Worm (Caenorhabditis elegans) whole organism, young adult: ENCODE measurements around the gene F57G4.1.

ENCODE experiments used
- C06A6.2 ChIP-seq: fragments of 200-800 bp; sonication (Bioruptor generic); conservative IDR thresholded peaks from 2 replicates; pipeline ENCODE4 v1.3.6; 2022; ENCODE audit warnings: missing genetic modification characterization, missing compliant biosample characterization
- F10E7.11 ChIP-seq: sonication (generic microtip); optimal IDR thresholded peaks from 2 replicates; lab custom pipeline; 2017; ENCODE audit warnings: mild to moderate bottlenecking, missing genetic modification characterization, moderate library complexity, missing compliant biosample characterization
- F37B4.10 ChIP-seq: fragments of 200-800 bp; sonication (Bioruptor generic); IDR thresholded peaks from 2 replicates; pipeline ENCODE4 v1.3.6; 2022; ENCODE audit warnings: missing genetic modification characterization, missing compliant biosample characterization
- F57C9.4 ChIP-seq: sonication (generic microtip); optimal IDR thresholded peaks from 2 replicates; lab custom pipeline; 2017; ENCODE audit warnings: mild to moderate bottlenecking, missing genetic modification characterization, missing compliant biosample characterization
- T26A5.8 ChIP-seq: sonication (generic microtip); optimal IDR thresholded peaks from 2 replicates; lab custom pipeline; 2016; ENCODE audit warnings: missing genetic modification characterization, missing compliant biosample characterization
- Y56A3A.18 ChIP-seq: fragments of 200-800 bp; sonication (Bioruptor generic); IDR thresholded peaks from 2 replicates; pipeline ENCODE4 v1.3.6; 2022; ENCODE audit warnings: missing genetic modification reagents, missing genetic modification characterization, missing compliant biosample characterization
- Y67H2A.10 ChIP-seq: fragments of 200-800 bp; sonication (Bioruptor generic); conservative IDR thresholded peaks from 2 replicates; pipeline ENCODE4 v1.3.6; 2022; ENCODE audit warnings: missing genetic modification reagents, missing genetic modification characterization, missing compliant biosample characterization
- Y95B8A.8 ChIP-seq: fragments of 200-800 bp; sonication (Bioruptor generic); IDR thresholded peaks from 2 replicates; pipeline ENCODE4 v1.3.6; 2022; ENCODE audit warnings: missing genetic modification reagents, missing genetic modification characterization, missing compliant biosample characterization
- ZK185.1 ChIP-seq: sonication (generic microtip); optimal IDR thresholded peaks from 2 replicates; lab custom pipeline; 2016; ENCODE audit warnings: mild to moderate bottlenecking, missing genetic modification characterization, missing compliant biosample characterization; ENCODE audit not compliant: poor library complexity, severe bottlenecking
- akir-1 ChIP-seq: fragments of 200-800 bp; sonication (Bioruptor generic); optimal IDR thresholded peaks from 2 replicates; lab custom pipeline; 2018; ENCODE audit warnings: mild to moderate bottlenecking, missing genetic modification characterization, moderate library complexity, missing compliant biosample characterization
- ccch-3 ChIP-seq: fragments of 200-800 bp; sonication (Bioruptor generic); optimal IDR thresholded peaks from 2 replicates; lab custom pipeline; 2018; ENCODE audit warnings: mild to moderate bottlenecking, missing genetic modification characterization, missing compliant biosample characterization
- ceh-79 ChIP-seq: sonication (generic microtip); optimal IDR thresholded peaks from 2 replicates; lab custom pipeline; 2017; ENCODE audit warnings: mild to moderate bottlenecking, missing genetic modification characterization, missing compliant biosample characterization
- ceh-91 ChIP-seq: fragments of 200-800 bp; sonication (Bioruptor generic); IDR thresholded peaks from 2 replicates; pipeline ENCODE4 v1.3.6; 2022; ENCODE audit warnings: missing genetic modification reagents, missing genetic modification characterization, missing compliant biosample characterization
- dox-1 ChIP-seq: fragments of 200-800 bp; sonication (Bioruptor generic); IDR thresholded peaks from 2 replicates; pipeline ENCODE4 v1.3.6; 2022; ENCODE audit warnings: missing genetic modification reagents, missing genetic modification characterization, missing compliant biosample characterization
- dpl-1 ChIP-seq: fragments of 150-350 bp; optimal IDR thresholded peaks from 2 replicates; lab custom pipeline; 2014; ENCODE audit warnings: missing biosample characterization, missing genetic modification reagents, missing genetic modification characterization
- efl-1 ChIP-seq: fragments of 150-350 bp; optimal IDR thresholded peaks from 2 replicates; lab custom pipeline; 2014; ENCODE audit warnings: missing biosample characterization, missing genetic modification reagents, missing genetic modification characterization
- egl-18 ChIP-seq: fragments of 200-800 bp; sonication (Bioruptor generic); IDR thresholded peaks from 2 replicates; pipeline ENCODE4 v1.3.6; 2022; ENCODE audit warnings: missing genetic modification reagents, missing genetic modification characterization, missing compliant biosample characterization
- egl-44 ChIP-seq: fragments of 200-800 bp; sonication (Bioruptor generic); IDR thresholded peaks from 2 replicates; pipeline ENCODE4 v1.3.6; 2022; ENCODE audit warnings: missing genetic modification reagents, missing genetic modification characterization, missing compliant biosample characterization
- ets-4 ChIP-seq: fragments of 200-800 bp; sonication (Bioruptor generic); optimal IDR thresholded peaks from 2 replicates; lab custom pipeline; 2018; ENCODE audit warnings: mild to moderate bottlenecking, missing genetic modification characterization, missing compliant biosample characterization
- hlh-12 ChIP-seq: sonication (generic microtip); optimal IDR thresholded peaks from 2 replicates; lab custom pipeline; 2016; ENCODE audit warnings: missing genetic modification characterization, missing compliant biosample characterization
- hmg-1.2 ChIP-seq: fragments of 200-800 bp; sonication (Bioruptor generic); IDR thresholded peaks from 2 replicates; pipeline ENCODE4 v1.3.6; 2022; ENCODE audit warnings: missing genetic modification reagents, missing genetic modification characterization, missing compliant biosample characterization
- hmg-20 ChIP-seq: fragments of 200-800 bp; sonication (Bioruptor generic); IDR thresholded peaks from 2 replicates; pipeline ENCODE4 v1.3.6; 2022; ENCODE audit warnings: missing genetic modification reagents, missing genetic modification characterization, missing compliant biosample characterization
- lag-1 ChIP-seq: fragments of 200-800 bp; sonication (Bioruptor generic); IDR thresholded peaks from 2 replicates; pipeline ENCODE4 v1.3.6; 2022; ENCODE audit warnings: missing genetic modification reagents, missing genetic modification characterization, missing compliant biosample characterization
- lin-40 ChIP-seq: sonication (generic microtip); optimal IDR thresholded peaks from 2 replicates; lab custom pipeline; 2016; ENCODE audit warnings: missing genetic modification characterization, mild to moderate bottlenecking, missing compliant biosample characterization, missing genotype, missing genetic modification reagents
- madf-8 ChIP-seq: fragments of 200-800 bp; sonication (Bioruptor generic); conservative IDR thresholded peaks from 2 replicates; pipeline ENCODE4 v1.3.6; 2022; ENCODE audit warnings: missing genetic modification reagents, missing genetic modification characterization, missing compliant biosample characterization
- mxl-1 ChIP-seq: sonication (generic microtip); optimal IDR thresholded peaks from 2 replicates; lab custom pipeline; 2016; ENCODE audit warnings: missing genetic modification characterization, missing compliant biosample characterization
- nfya-1 ChIP-seq: sonication (generic microtip); optimal IDR thresholded peaks from 2 replicates; lab custom pipeline; 2017; ENCODE audit warnings: antibody characterized with exemption, missing compliant biosample characterization, missing genetic modification characterization, borderline replicate concordance; ENCODE audit not compliant: insufficient read depth
- nfya-2 ChIP-seq: fragments of 200-800 bp; sonication (Bioruptor generic); IDR thresholded peaks from 2 replicates; pipeline ENCODE4 v1.3.6; 2022; ENCODE audit warnings: missing genetic modification reagents, missing genetic modification characterization, missing compliant biosample characterization
- nhr-120 ChIP-seq: fragments of 200-800 bp; sonication (Bioruptor generic); IDR thresholded peaks from 2 replicates; pipeline ENCODE4 v1.3.6; 2022; ENCODE audit warnings: missing genetic modification characterization, missing compliant biosample characterization
- nhr-80 ChIP-seq: sonication (generic microtip); optimal IDR thresholded peaks from 2 replicates; lab custom pipeline; 2016; ENCODE audit warnings: missing genetic modification characterization, missing compliant biosample characterization
- nhr-90 ChIP-seq: sonication (generic microtip); optimal IDR thresholded peaks from 2 replicates; lab custom pipeline; 2016; ENCODE audit warnings: missing genotype, mild to moderate bottlenecking, missing genetic modification characterization, missing compliant biosample characterization
- rcor-1 ChIP-seq: fragments of 200-800 bp; sonication (Bioruptor generic); IDR thresholded peaks from 2 replicates; pipeline ENCODE4 v1.3.6; 2022; ENCODE audit warnings: missing genetic modification reagents, missing genetic modification characterization, missing compliant biosample characterization
- repo-1 ChIP-seq: sonication (generic microtip); optimal IDR thresholded peaks from 2 replicates; lab custom pipeline; 2017; ENCODE audit warnings: mild to moderate bottlenecking, missing genetic modification characterization, missing compliant biosample characterization
- sea-2 ChIP-seq: fragments of 200-800 bp; sonication (Bioruptor generic); IDR thresholded peaks from 2 replicates; pipeline ENCODE4 v1.3.6; 2022; ENCODE audit warnings: missing genetic modification characterization, missing compliant biosample characterization
- snpc-1.3 ChIP-seq: sonication (generic microtip); optimal IDR thresholded peaks from 2 replicates; lab custom pipeline; 2017; ENCODE audit warnings: missing genetic modification characterization, mild to moderate bottlenecking, missing compliant biosample characterization, antibody characterized with exemption, moderate library complexity, missing genotype, missing genetic modification reagents; ENCODE audit not compliant: insufficient read depth
- snpc-4 ChIP-seq, 5 experiments: fragments of 150-350 bp in 1 of 5; sonication (generic microtip) in 4 of 5; optimal IDR thresholded peaks; 2 replicates each; lab custom pipeline; 2014 to 2018; ENCODE audit warnings: missing genetic modification characterization in 5 of 5, missing biosample characterization in 3 of 5, antibody characterized with exemption in 2 of 5, mild to moderate bottlenecking in 2 of 5, missing compliant biosample characterization in 2 of 5, missing genotype in 2 of 5, moderate library complexity in 2 of 5, missing genetic modification reagents in 1 of 5
- ztf-6 ChIP-seq: fragments of 200-800 bp; sonication (Bioruptor generic); IDR thresholded peaks from 2 replicates; pipeline ENCODE4 v1.3.6; 2022; ENCODE audit warnings: missing genetic modification reagents, missing genetic modification characterization, missing compliant biosample characterization

Gene F57G4.1

ce11 chrV:17623230-17623629 lies at the start of gene F57G4.1:
Gene F57G4.1, plus strand, starts transcription at chrV:17623530.
- TF ChIP-seq ZK185.1 (tag; lab: Kevin White, UChicago) (no peak), nfya-2 (GFP tag; lab: Robert Waterston, UW) (no peak), C06A6.2 (no peak), ets-4 (GFP tag; lab: Kevin White, UChicago) (no peak), lag-1 (no peak), rcor-1 (GFP tag; lab: Robert Waterston, UW) (no peak), nhr-90 (tag; lab: Kevin White, UChicago) (no peak), nhr-120 (GFP tag; lab: Robert Waterston, UW) (no peak), lin-40 (tag; lab: Kevin White, UChicago) (no peak), akir-1 (GFP tag; lab: Kevin White, UChicago) (no peak), ceh-79 (tag; lab: Kevin White, UChicago) (no peak), efl-1 (no peak), hlh-12 (no peak), nhr-80 (tag; lab: Kevin White, UChicago) (no peak), snpc-1.3 (tag; lab: Kevin White, UChicago) (no peak), Y95B8A.8 (GFP tag; lab: Robert Waterston, UW) (no peak), F57C9.4 (tag; lab: Kevin White, UChicago) (no peak), nfya-1 (tag; lab: Kevin White, UChicago) (no peak), ceh-91 (GFP tag; lab: Robert Waterston, UW) (no peak)

- TF ChIP-seq dpl-1 (GFP tag; lab: Kevin White, UChicago) (no peak), hmg-1.2 (GFP tag; lab: Robert Waterston, UW) (no peak), F37B4.10 (no peak), hlh-12 (no peak), snpc-4 (GFP tag; optimal IDR thresholded peaks at IDR 0.05; lab: Kevin White, UChicago) (no peak), snpc-4 (tag; optimal IDR thresholded peaks at IDR 0.05; lab: Kevin White, UChicago) (no peak), F10E7.11 (tag; lab: Kevin White, UChicago) (no peak), Y56A3A.18 (GFP tag; lab: Robert Waterston, UW) (no peak), repo-1 (tag; lab: Kevin White, UChicago) (no peak), ztf-6 (GFP tag; lab: Robert Waterston, UW) (no peak), lag-1 (no peak), mxl-1 (tag; lab: Kevin White, UChicago) (no peak), egl-44 (GFP tag; lab: Robert Waterston, UW) (no peak), egl-18 (GFP tag; lab: Robert Waterston, UW) (no peak), sea-2 (GFP tag; lab: Robert Waterston, UW) (no peak), Y67H2A.10 (GFP tag; lab: Robert Waterston, UW) (no peak), hmg-20 (no peak), madf-8 (GFP tag; lab: Robert Waterston, UW) (no peak), ccch-3 (GFP tag; lab: Kevin White, UChicago) (no peak), dox-1 (GFP tag; lab: Robert Waterston, UW) (no peak), T26A5.8 (tag; lab: Kevin White, UChicago) (no peak)
Measured at ce11 chrV:17580017-17580416, 43.3 kb upstream of the F57G4.1 start.

- TF ChIP-seq F37B4.10: 0 out of 2 replicates have a peak, but pooled peaks have one; percentile 64
Measured at ce11 chrV:17584352-17584843, 38.9 kb upstream of the F57G4.1 start, which contains the start of gene fbxa-133. Gene fbxa-133, plus strand, starts transcription at chrV:17584793.
